Fruit fly (Drosophila melanogaster): ENCODE results near the gene CG10602.
A peak's percentile ranks its signal among the peaks of the same experiment; 100 is the strongest.

The CG10602 gene

DNA sequence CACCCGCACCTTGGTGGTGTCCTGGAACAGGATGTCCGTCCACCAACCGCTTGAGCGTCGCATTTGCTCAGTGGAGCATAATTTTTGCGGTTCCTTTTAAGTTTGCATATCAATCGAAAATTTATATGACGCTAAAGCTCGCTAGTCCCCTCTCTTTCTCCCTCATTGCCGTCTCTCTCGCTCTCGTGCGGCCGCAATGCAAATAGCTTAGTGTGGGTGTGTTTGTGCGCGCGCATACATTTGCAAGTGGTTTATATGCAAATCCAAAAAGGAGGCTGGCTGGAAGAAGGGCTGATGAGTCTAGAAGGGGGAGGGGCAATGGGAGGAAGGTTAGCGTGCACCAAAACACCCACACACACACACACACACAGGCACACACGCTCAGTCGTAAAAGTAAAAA is 27.9 kb upstream of the CG10602 start:
- TF ChIP-seq Eip78C (GFP tag) = no peak
- TF ChIP-seq CG15336 (GFP tag; IDR thresholded peaks at IDR 0.05) = no peak
- no peak for TF ChIP-seq CG6854 (GFP tag; optimal IDR thresholded peaks at IDR 0.05)
- no peak for TF ChIP-seq CG6792 (GFP tag; optimal IDR thresholded peaks at IDR 0.05)
- TF ChIP-seq CG16779 (tag; optimal IDR thresholded peaks at IDR 0.05) = no peak
- TF ChIP-seq CG1621 (tag; optimal IDR thresholded peaks at IDR 0.05) = no peak
- TF ChIP-seq Met (GFP tag; optimal IDR thresholded peaks at IDR 0.05) = no peak
- TF ChIP-seq spab (GFP tag; optimal IDR thresholded peaks at IDR 0.05) = no peak
- TF ChIP-seq CG4318 (GFP tag; optimal IDR thresholded peaks at IDR 0.05) = no peak
- TF ChIP-seq CG6276 (GFP tag; optimal IDR thresholded peaks at IDR 0.05) = no peak
- TF ChIP-seq CG10631 (GFP tag; optimal IDR thresholded peaks at IDR 0.05) = no peak

- TF ChIP-seq CG6792 (GFP tag; optimal IDR thresholded peaks at IDR 0.05) = no peak
Observed at dm6 chr2L:18884783-18885182, 25.7 kb upstream of the CG10602 start.

DNA sequence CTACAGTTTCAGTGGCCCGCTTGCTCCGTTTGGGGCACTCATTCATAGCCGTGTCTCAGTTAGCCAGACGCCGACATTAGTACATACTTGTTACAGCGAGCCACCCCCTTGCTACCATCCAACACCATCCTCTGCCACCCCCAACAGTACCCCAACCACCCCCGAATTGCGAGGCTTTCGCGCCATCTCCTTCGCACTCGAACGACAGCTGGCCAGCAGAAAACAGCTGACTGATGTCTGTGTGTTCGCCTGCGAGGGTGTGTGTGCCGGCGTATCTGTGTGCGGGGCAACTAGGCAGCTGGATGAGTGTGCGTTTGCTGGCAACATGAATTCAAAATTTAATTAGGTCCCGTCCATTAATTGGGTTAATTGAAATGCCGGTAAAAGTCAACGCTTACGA is 23.7 kb upstream of the CG10602 start:
- TF ChIP-seq CG8632 (GFP tag; optimal IDR thresholded peaks at IDR 0.05) = no peak
- no peak for TF ChIP-seq CG3032 (tag; optimal IDR thresholded peaks at IDR 0.05)
- TF ChIP-seq Eip78C (GFP tag) = no peak
- TF ChIP-seq Eip75B (GFP tag; optimal IDR thresholded peaks at IDR 0.05) = no peak
- no peak for TF ChIP-seq vri (GFP tag; optimal IDR thresholded peaks at IDR 0.05)
- TF ChIP-seq achi (GFP tag; optimal IDR thresholded peaks at IDR 0.05) = no peak
- TF ChIP-seq Ets21C (GFP tag; optimal IDR thresholded peaks at IDR 0.05) = no peak
- no peak for TF ChIP-seq ss (GFP tag; optimal IDR thresholded peaks at IDR 0.05)
- no peak for TF ChIP-seq CG8319 (GFP tag; optimal IDR thresholded peaks at IDR 0.05)

- TF ChIP-seq Sox102F (GFP tag; optimal IDR thresholded peaks at IDR 0.05) (peak; percentile 26), pdm3 (GFP tag; optimal IDR thresholded peaks at IDR 0.05) (no peak), achi (GFP tag; optimal IDR thresholded peaks at IDR 0.05) (peak; percentile 19), svp (GFP tag) (peak; percentile 44), CG6808 (GFP tag; optimal IDR thresholded peaks at IDR 0.05) (no peak), salr (GFP tag; optimal IDR thresholded peaks at IDR 0.05) (no peak), fkh (GFP tag; optimal IDR thresholded peaks at IDR 0.05) (peak; percentile 11), CG10669 (GFP tag; optimal IDR thresholded peaks at IDR 0.05) (no peak), Sox15 (GFP tag; optimal IDR thresholded peaks at IDR 0.05) (no peak), net (GFP tag; optimal IDR thresholded peaks at IDR 0.05) (peak; percentile 43), Lpt (GFP tag; optimal IDR thresholded peaks at IDR 0.05) (peak; percentile 22), OdsH (GFP tag; optimal IDR thresholded peaks at IDR 0.05) (no peak), Gug (GFP tag; IDR thresholded peaks at IDR 0.05) (0 out of 2 replicates have a peak, but pooled peaks have one; percentile 10), CG32006 (GFP tag; optimal IDR thresholded peaks at IDR 0.05) (no peak), CG11762 (GFP tag; optimal IDR thresholded peaks at IDR 0.05; ENCODE audit: insufficient read depth) (no peak), CG8319 (GFP tag; optimal IDR thresholded peaks at IDR 0.05) (no peak), CG31627 (GFP tag; optimal IDR thresholded peaks at IDR 0.05) (no peak), fd59A (GFP tag; optimal IDR thresholded peaks at IDR 0.05) (no peak), spab (GFP tag; optimal IDR thresholded peaks at IDR 0.05) (no peak), CG10631 (GFP tag; optimal IDR thresholded peaks at IDR 0.05) (no peak), CG9139 (GFP tag; optimal IDR thresholded peaks at IDR 0.05) (peak; percentile 35), acj6 (GFP tag; optimal IDR thresholded peaks at IDR 0.05) (no peak), CG3032 (tag; optimal IDR thresholded peaks at IDR 0.05) (no peak), ss (GFP tag; optimal IDR thresholded peaks at IDR 0.05) (peak; percentile 58 to 61), CG4318 (GFP tag; optimal IDR thresholded peaks at IDR 0.05) (no peak), Ets21C (GFP tag; optimal IDR thresholded peaks at IDR 0.05) (no peak), CG11902 (GFP tag; optimal IDR thresholded peaks at IDR 0.05) (no peak), Hr4 (GFP tag; optimal IDR thresholded peaks at IDR 0.05) (peak; percentile 4), topi (GFP tag; optimal IDR thresholded peaks at IDR 0.05) (no peak), CG34406 (GFP tag; optimal IDR thresholded peaks at IDR 0.05) (no peak), dsx (GFP tag; optimal IDR thresholded peaks at IDR 0.05; ENCODE audit: poor library complexity, severe bottlenecking) (no peak), CG11294 (GFP tag; IDR thresholded peaks at IDR 0.05) (no peak), CG1621 (tag; optimal IDR thresholded peaks at IDR 0.05) (peak; percentile 75), Ets96B (tag; optimal IDR thresholded peaks at IDR 0.05) (no peak), CG16779 (tag; optimal IDR thresholded peaks at IDR 0.05) (no peak), CG6792 (GFP tag; optimal IDR thresholded peaks at IDR 0.05) (no peak)
Observed at dm6 chr2L:18881014-18881660, 22.1 kb upstream of the CG10602 start, which contains the start of gene tup. Gene tup, minus strand, starts transcription at chr2L:18881261.
